Worm (Caenorhabditis elegans) whole organism, dauer: ENCODE measurements around the gene pxn-2.

Experiments used
- unc-62 ChIP-seq: sonication (generic microtip); optimal IDR thresholded peaks from 2 replicates; lab custom pipeline; 2017; ENCODE audit warnings: missing biosample characterization, missing genetic modification reagents, missing genetic modification characterization

pxn-2 gene

ce11 chrX:10979186-10979585 is at the start of gene pxn-2:
TSS of gene pxn-2 (minus strand) at chrX:10979286.
- TF ChIP-seq unc-62, result no peak

- TF ChIP-seq unc-62, result no peak
These were observed 49.5 kb upstream of the pxn-2 start, which contains the start of gene ldb-1 for ce11 chrX:11028617-11029016. TSS of gene ldb-1 (plus strand) at chrX:11028917.

ce11 chrX:11016100-11016499 is 37.0 kb upstream of the pxn-2 start, which contains the start of gene egl-15:
TSS of gene egl-15 (plus strand) at chrX:11016400.
- TF ChIP-seq unc-62, result no peak

- TF ChIP-seq unc-62, result no peak
These were observed 35.6 kb upstream of the pxn-2 start for ce11 chrX:11014394-11015280.

- TF ChIP-seq unc-62, result no peak
These were observed 33.3 kb upstream of the pxn-2 start, which contains the start of gene F58A3.3 for ce11 chrX:11012337-11012736. TSS of gene F58A3.3 (plus strand) at chrX:11012637.

ce11 chrX:11010565-11010964 is 31.5 kb upstream of the pxn-2 start, which contains the start of gene F58A3.4:
TSS of gene F58A3.4 (minus strand) at chrX:11010665.
- TF ChIP-seq unc-62, result no peak

- no peak for TF ChIP-seq unc-62
These were observed 29.9 kb upstream of the pxn-2 start, which contains the start of gene ttr-31 for ce11 chrX:11008954-11009353. TSS of gene ttr-31 (minus strand) at chrX:11009054.

- TF ChIP-seq unc-62, result no peak
These were observed 29.0 kb upstream of the pxn-2 start, which contains the start of gene del-5 for ce11 chrX:11008052-11008451. TSS of gene del-5 (minus strand) at chrX:11008181.

- TF ChIP-seq unc-62, result no peak
These were observed 28.3 kb upstream of the pxn-2 start for ce11 chrX:11007393-11007792.

ce11 chrX:11003701-11004100 is 24.6 kb upstream of the pxn-2 start:
- TF ChIP-seq unc-62, result no peak

- no peak for TF ChIP-seq unc-62
These were observed 22.7 kb upstream of the pxn-2 start, which contains the start of gene col-177 for ce11 chrX:11001750-11002149. TSS of gene col-177 (minus strand) at chrX:11001850.

ce11 chrX:10999176-10999575 is 20.1 kb upstream of the pxn-2 start, which contains the start of gene F59F3.6:
TSS of gene F59F3.6 (minus strand) at chrX:10999276.
- TF ChIP-seq unc-62, result no peak

ce11 chrX:10992177-10992576 is 13.1 kb upstream of the pxn-2 start, which contains the start of gene ver-3:
TSS of gene ver-3 (plus strand) at chrX:10992477.
- TF ChIP-seq unc-62, result no peak

- no peak for TF ChIP-seq unc-62
These were observed 12.5 kb upstream of the pxn-2 start for ce11 chrX:10991352-10992172.

ce11 chrX:10990855-10991176 is 11.7 kb upstream of the pxn-2 start:
- TF ChIP-seq unc-62, result no peak

- TF ChIP-seq unc-62, result no peak
These were observed 11.2 kb upstream of the pxn-2 start for ce11 chrX:10990159-10990854.
